Worm (Caenorhabditis elegans): ENCODE data around the gene ZK757.2.

DNA sequence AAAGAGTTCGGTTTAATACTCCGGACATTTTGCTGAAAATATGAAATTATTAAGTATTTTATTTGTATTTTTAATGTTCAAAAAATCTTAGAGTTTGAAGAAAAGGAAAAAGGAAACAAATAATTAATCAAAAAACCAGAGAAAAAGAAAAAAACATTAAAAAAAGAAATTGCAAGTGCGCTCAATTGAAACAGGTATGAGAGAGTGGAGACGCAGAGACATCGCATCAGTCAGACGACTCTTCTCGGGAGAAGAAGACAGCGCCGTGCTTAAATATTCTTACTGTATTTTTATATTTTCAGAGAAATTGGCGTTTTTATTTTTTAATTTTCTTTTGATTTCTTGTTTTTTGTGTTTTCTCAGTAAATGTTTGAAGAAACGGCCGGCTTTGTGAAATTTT, 30.6 kb downstream of the ZK757.2 start, which contains the start of gene mrpl-36:
- TF ChIP-seq lin-11 (tag; optimal IDR thresholded peaks at IDR 0.05) (no peak), pag-3 (tag; optimal IDR thresholded peaks at IDR 0.05; ENCODE audit: borderline replicate concordance) (no peak), nhr-11 (tag; optimal IDR thresholded peaks at IDR 0.05) (no peak), ceh-14 (tag; optimal IDR thresholded peaks at IDR 0.05) (no peak), odd-2 (tag; optimal IDR thresholded peaks at IDR 0.05) (no peak), pqm-1 (tag; optimal IDR thresholded peaks at IDR 0.05) (no peak), ceh-48 (tag; optimal IDR thresholded peaks at IDR 0.05) (no peak), sox-4 (tag; optimal IDR thresholded peaks at IDR 0.05) (no peak), pax-1 (tag; optimal IDR thresholded peaks at IDR 0.05) (no peak), ceh-45 (GFP tag; IDR thresholded peaks at IDR 0.05) (no peak), dmd-4 (tag; optimal IDR thresholded peaks at IDR 0.05; ENCODE audit: borderline replicate concordance) (no peak), tbx-2 (tag; optimal IDR thresholded peaks at IDR 0.05) (no peak)

All from whole organism, late embryonic.